Worm (Caenorhabditis elegans) whole organism, midembryonic: ENCODE results near the gene C27A2.7.
A peak's percentile ranks its signal among the peaks of the same experiment; 100 is the strongest.
"Not testable (repeated sequence)": the region's sequence is repeated elsewhere in the genome, so short reads cannot be mapped to it uniquely, and the experiment has no call there.

Experiments used
- T22C8.4 ChIP-seq: fragments of 200-800 bp; sonication (Bioruptor generic); IDR thresholded peaks from 2 replicates; pipeline ENCODE4 v1.3.6; 2022; ENCODE audit warnings: missing genetic modification characterization, missing compliant biosample characterization
- cog-1 ChIP-seq: sonication (generic microtip); optimal IDR thresholded peaks from 2 replicates; lab custom pipeline; 2016; ENCODE audit warnings: missing genetic modification characterization, missing compliant biosample characterization
- flt-1 ChIP-seq: fragments of 200-800 bp; sonication (Bioruptor generic); IDR thresholded peaks from 2 replicates; pipeline ENCODE4 v1.3.6; 2022; ENCODE audit warnings: missing genetic modification characterization, missing compliant biosample characterization
- klf-2 ChIP-seq: fragments of 200-800 bp; sonication (Bioruptor generic); conservative IDR thresholded peaks from 2 replicates; pipeline ENCODE4 v1.3.6; 2022; ENCODE audit warnings: missing genetic modification reagents, missing genetic modification characterization, missing compliant biosample characterization
- med-1 ChIP-seq: sonication (generic microtip); optimal IDR thresholded peaks from 2 replicates; lab custom pipeline; 2017; ENCODE audit warnings: missing genetic modification characterization, mild to moderate bottlenecking, missing compliant biosample characterization, antibody characterized with exemption, missing genetic modification reagents; ENCODE audit not compliant: insufficient read depth
- ref-1 ChIP-seq: fragments of 200-800 bp; sonication (Bioruptor generic); conservative IDR thresholded peaks from 2 replicates; pipeline ENCODE4 v1.3.6; 2022; ENCODE audit warnings: missing genetic modification reagents, missing genetic modification characterization, missing compliant biosample characterization
- tab-1 ChIP-seq: fragments of 200-800 bp; sonication (Bioruptor generic); IDR thresholded peaks from 2 replicates; pipeline ENCODE4 v1.3.6; 2022; ENCODE audit warnings: missing genetic modification characterization, missing compliant biosample characterization
- ztf-23 ChIP-seq: fragments of 200-800 bp; sonication (Bioruptor generic); IDR thresholded peaks from 2 replicates; pipeline ENCODE4 v1.3.6; 2022; ENCODE audit warnings: missing genetic modification reagents, missing genetic modification characterization, missing compliant biosample characterization
- ztf-29 ChIP-seq: fragments of 200-800 bp; sonication (Bioruptor generic); IDR thresholded peaks from 2 replicates; pipeline ENCODE4 v1.3.6; 2022; ENCODE audit warnings: missing genetic modification reagents, missing genetic modification characterization, missing compliant biosample characterization

The C27A2.7 gene

ce11 chrII:5071265-5071664 is at the start of gene C27A2.7:
TSS of gene C27A2.7 (minus strand) at chrII:5071365.
- TF ChIP-seq klf-2 (GFP tag; lab: Robert Waterston, UW): no peak
- TF ChIP-seq med-1: no peak
- no peak for TF ChIP-seq ztf-23
- no peak for TF ChIP-seq cog-1 (tag; lab: Kevin White, UChicago)
- TF ChIP-seq T22C8.4 (GFP tag; lab: Robert Waterston, UW): no peak
- no peak for TF ChIP-seq flt-1 (GFP tag; lab: Robert Waterston, UW)
- no peak for TF ChIP-seq ztf-29 (GFP tag; lab: Robert Waterston, UW)
- no peak for TF ChIP-seq ref-1

- no peak for TF ChIP-seq med-1
- no peak for TF ChIP-seq T22C8.4 (GFP tag; lab: Robert Waterston, UW)
- no peak for TF ChIP-seq flt-1 (GFP tag; lab: Robert Waterston, UW)
- no peak for TF ChIP-seq cog-1 (tag; lab: Kevin White, UChicago)
- TF ChIP-seq ref-1: no peak
- no peak for TF ChIP-seq tab-1 (GFP tag; lab: Robert Waterston, UW)
- no peak for TF ChIP-seq klf-2 (GFP tag; lab: Robert Waterston, UW)
- no peak for TF ChIP-seq ztf-23
- no peak for TF ChIP-seq ztf-29 (GFP tag; lab: Robert Waterston, UW)
These were observed 49.4 kb upstream of the C27A2.7 start for ce11 chrII:5120612-5121011.

ce11 chrII:5115733-5116132 is 44.6 kb upstream of the C27A2.7 start, which contains the start of gene srsy-1:
TSS of gene srsy-1 (plus strand) at chrII:5116033.
- TF ChIP-seq ztf-23 (no peak), med-1 (no peak), T22C8.4 (GFP tag; lab: Robert Waterston, UW) (no peak), tab-1 (GFP tag; lab: Robert Waterston, UW) (no peak), ztf-29 (GFP tag; lab: Robert Waterston, UW) (no peak), flt-1 (GFP tag; lab: Robert Waterston, UW) (no peak)

ce11 chrII:5115235-5115634 is 44.1 kb upstream of the C27A2.7 start, which contains the start of gene msp-74:
TSS of gene msp-74 (minus strand) at chrII:5115335.
- TF ChIP-seq klf-2 (GFP tag; lab: Robert Waterston, UW); cog-1 (tag; lab: Kevin White, UChicago); ztf-23: not testable (repeated sequence)

DNA sequence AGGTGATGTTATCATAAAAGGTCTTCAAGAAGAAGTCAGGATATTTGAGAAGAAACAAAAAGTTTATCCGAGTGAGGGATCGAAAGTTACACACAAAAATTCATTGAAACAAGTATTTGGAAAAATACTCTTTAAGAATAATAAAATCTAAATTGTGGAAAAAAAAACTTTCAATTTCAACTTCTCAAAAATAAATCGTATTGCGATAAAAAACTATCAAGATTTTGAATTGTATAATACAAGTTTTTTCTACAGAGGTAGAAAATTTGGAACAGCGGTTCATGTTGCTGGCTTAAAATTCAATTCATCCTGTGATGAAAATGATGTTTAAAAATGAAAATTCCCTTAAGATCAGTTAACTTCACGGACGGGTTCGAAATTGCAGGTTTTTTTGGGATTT is 40.9 kb upstream of the C27A2.7 start, which contains the start of gene F09C12.8:
Gene F09C12.8, plus strand, starts transcription at position 301 of the 400 bp plus-strand sequence.
- TF ChIP-seq flt-1 (GFP tag; lab: Robert Waterston, UW) (no peak), T22C8.4 (GFP tag; lab: Robert Waterston, UW) (no peak), ref-1 (no peak), cog-1 (tag; lab: Kevin White, UChicago) (no peak), ztf-29 (GFP tag; lab: Robert Waterston, UW) (no peak), ztf-23 (no peak), tab-1 (GFP tag; lab: Robert Waterston, UW) (no peak), med-1 (no peak), klf-2 (GFP tag; lab: Robert Waterston, UW) (no peak)

DNA sequence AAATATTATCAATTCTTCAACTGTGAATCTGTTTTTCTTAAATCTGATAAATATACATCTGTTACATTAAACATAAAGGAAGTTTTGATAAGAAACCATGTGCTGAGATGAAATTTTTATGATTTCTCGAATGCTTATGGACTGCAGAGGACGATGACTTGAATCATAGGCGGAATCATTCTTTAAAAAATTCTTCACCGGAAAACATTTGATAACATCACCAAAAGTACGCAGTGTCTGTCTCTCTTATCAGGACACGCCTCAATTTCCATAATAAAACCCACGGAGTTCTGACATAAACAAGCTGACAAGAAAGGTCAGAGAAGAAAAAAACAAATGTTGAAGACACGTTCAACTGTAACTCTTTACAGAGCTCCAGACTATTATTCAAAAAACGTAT is 38.5 kb upstream of the C27A2.7 start, which contains the start of gene F09C12.2:
Gene F09C12.2, plus strand, starts transcription at position 320 of the 400 bp plus-strand sequence.
- TF ChIP-seq cog-1 (tag; lab: Kevin White, UChicago) (no peak), tab-1 (GFP tag; lab: Robert Waterston, UW) (no peak), ref-1 (no peak), flt-1 (GFP tag; lab: Robert Waterston, UW) (no peak), klf-2 (GFP tag; lab: Robert Waterston, UW) (no peak), ztf-29 (GFP tag; lab: Robert Waterston, UW) (no peak), med-1 (no peak), T22C8.4 (GFP tag; lab: Robert Waterston, UW) (no peak), ztf-23 (no peak)

DNA sequence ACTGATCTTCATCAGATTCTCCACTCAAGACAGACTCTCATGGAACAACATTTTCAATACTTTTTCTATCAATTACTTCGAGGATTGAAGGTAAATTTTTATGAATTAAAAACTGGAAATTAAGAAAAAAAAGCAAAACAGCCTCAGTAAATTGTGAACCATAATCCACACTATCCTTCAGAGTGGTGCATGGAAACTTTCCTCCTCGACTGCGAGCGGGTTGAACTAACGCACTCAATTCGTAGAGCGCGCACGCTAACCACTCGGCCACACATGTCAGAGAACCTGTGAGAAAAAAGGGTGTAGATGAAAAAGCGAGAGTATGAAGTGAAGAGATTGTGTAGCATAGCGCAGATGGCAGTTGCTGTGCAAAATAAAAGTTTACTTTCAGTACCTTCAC is 33.9 kb upstream of the C27A2.7 start:
- TF ChIP-seq tab-1 (GFP tag; lab: Robert Waterston, UW) (peak; percentile 98), T22C8.4 (GFP tag; lab: Robert Waterston, UW) (peak; percentile 94), klf-2 (GFP tag; lab: Robert Waterston, UW) (peak; percentile 95), ztf-23 (peak; percentile 96), ztf-29 (GFP tag; lab: Robert Waterston, UW) (peak; percentile 98), ref-1 (peak; percentile 97), flt-1 (GFP tag; lab: Robert Waterston, UW) (peak; percentile 99), cog-1 (tag; lab: Kevin White, UChicago) (peak; percentile 91), med-1 (peak; percentile 90)

- TF ChIP-seq flt-1 (GFP tag; lab: Robert Waterston, UW) (no peak), klf-2 (GFP tag; lab: Robert Waterston, UW) (no peak), ztf-29 (GFP tag; lab: Robert Waterston, UW) (no peak), ztf-23 (no peak), ref-1 (no peak)
These were observed 32.8 kb upstream of the C27A2.7 start, which contains the start of the genes C04G6.11 and mpk-2 for ce11 chrII:5103784-5104457. TSS of gene C04G6.11 (minus strand) at chrII:5103834. TSS of gene mpk-2 (plus strand) at chrII:5104118.

- no peak for TF ChIP-seq klf-2 (GFP tag; lab: Robert Waterston, UW)
- TF ChIP-seq flt-1 (GFP tag; lab: Robert Waterston, UW): no peak
- no peak for TF ChIP-seq T22C8.4 (GFP tag; lab: Robert Waterston, UW)
- TF ChIP-seq ztf-23: no peak
- TF ChIP-seq med-1: no peak
- TF ChIP-seq tab-1 (GFP tag; lab: Robert Waterston, UW): no peak
- TF ChIP-seq ztf-29 (GFP tag; lab: Robert Waterston, UW): no peak
- TF ChIP-seq ref-1: no peak
- no peak for TF ChIP-seq cog-1 (tag; lab: Kevin White, UChicago)
These were observed 32.0 kb upstream of the C27A2.7 start for ce11 chrII:5103189-5103588.

- TF ChIP-seq ztf-23 (no peak), med-1 (no peak), T22C8.4 (GFP tag; lab: Robert Waterston, UW) (no peak), ref-1 (no peak)
These were observed 30.5 kb upstream of the C27A2.7 start, which contains the start of the genes idpb-3 and idpb-1 for ce11 chrII:5101701-5102100. TSS of gene idpb-3 (minus strand) at chrII:5101801. TSS of gene idpb-1 (plus strand) at chrII:5101984.
